Fruit fly (Drosophila melanogaster): ENCODE measurements around the gene CG45122.

Gene CG45122

DNA sequence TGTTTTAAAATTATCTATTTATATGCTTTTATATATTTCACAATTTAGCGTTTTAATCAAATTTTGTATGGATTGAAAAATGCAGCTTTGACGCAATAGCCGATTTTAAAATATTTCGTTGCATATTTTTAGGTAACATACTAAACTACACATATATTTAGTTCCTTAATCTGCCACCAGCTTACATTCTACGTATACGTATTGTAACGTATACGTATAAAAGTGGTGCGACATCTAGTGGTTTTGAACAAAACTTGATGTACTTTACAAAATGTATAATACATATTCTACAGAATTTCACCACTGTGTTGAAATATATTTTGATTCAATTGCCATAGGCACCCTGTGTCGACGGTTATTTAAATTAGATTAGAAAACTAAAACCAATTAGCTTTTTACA lies 34.3 kb downstream of the CG45122 start (continued):
- TF ChIP-seq az2 (GFP tag; optimal IDR thresholded peaks at IDR 0.05) = peak; percentile 38
- TF ChIP-seq otp (GFP tag; IDR thresholded peaks at IDR 0.05) = no peak
- peak; percentile 32 for TF ChIP-seq CG14710 (tag; optimal IDR thresholded peaks at IDR 0.05)
- peak; percentile 73 for TF ChIP-seq vvl (GFP tag; IDR thresholded peaks at IDR 0.05)
- TF ChIP-seq jigr1 (GFP tag; IDR thresholded peaks at IDR 0.05) = no peak
- no peak for TF ChIP-seq ttk (GFP tag; IDR thresholded peaks at IDR 0.05)
- no peak for TF ChIP-seq Bdp1 (GFP tag; optimal IDR thresholded peaks at IDR 0.05)
- peak; percentile 30 for TF ChIP-seq Sox102F (GFP tag; optimal IDR thresholded peaks at IDR 0.05)
- no peak for TF ChIP-seq CG8388 (GFP tag; optimal IDR thresholded peaks at IDR 0.05)
- TF ChIP-seq Trl (optimal IDR thresholded peaks at IDR 0.05) = no peak
- TF ChIP-seq Trl (GFP tag; optimal IDR thresholded peaks at IDR 0.05) = no peak
- no peak for TF ChIP-seq CG4328 (GFP tag; optimal IDR thresholded peaks at IDR 0.05)
- TF ChIP-seq Nf-YC (tag; optimal IDR thresholded peaks at IDR 0.05) = peak; percentile 19
- TF ChIP-seq CG10654 (GFP tag; optimal IDR thresholded peaks at IDR 0.05) = no peak
- TF ChIP-seq CG8944 (GFP tag; optimal IDR thresholded peaks at IDR 0.05) = peak; percentile 9
- no peak for TF ChIP-seq run (tag; optimal IDR thresholded peaks at IDR 0.05)
- TF ChIP-seq lbe (GFP tag; optimal IDR thresholded peaks at IDR 0.05) = no peak
- TF ChIP-seq CG7928 (GFP tag; optimal IDR thresholded peaks at IDR 0.05) = no peak
- TF ChIP-seq pita (GFP tag; optimal IDR thresholded peaks at IDR 0.05) = peak; percentile 66
- no peak for TF ChIP-seq YL-1 (GFP tag; optimal IDR thresholded peaks at IDR 0.05)
- no peak for TF ChIP-seq crc (GFP tag; optimal IDR thresholded peaks at IDR 0.05)
- TF ChIP-seq tll (GFP tag; optimal IDR thresholded peaks at IDR 0.05) = no peak
- TF ChIP-seq fd96Cb (tag; optimal IDR thresholded peaks at IDR 0.05) = no peak
- no peak for TF ChIP-seq sr (GFP tag; IDR thresholded peaks at IDR 0.05)
- no peak for TF ChIP-seq Dbx (GFP tag; IDR thresholded peaks at IDR 0.05)
- no peak for TF ChIP-seq zf30C (GFP tag; optimal IDR thresholded peaks at IDR 0.05)
- no peak for TF ChIP-seq tin (GFP tag; optimal IDR thresholded peaks at IDR 0.05)
- peak; percentile 14 for TF ChIP-seq CG17359 (tag; optimal IDR thresholded peaks at IDR 0.05)
- no peak for TF ChIP-seq pb (GFP tag; optimal IDR thresholded peaks at IDR 0.05)
- TF ChIP-seq yki (optimal IDR thresholded peaks at IDR 0.05) = peak; percentile 50
- TF ChIP-seq Meics (GFP tag; optimal IDR thresholded peaks at IDR 0.05) = no peak
- TF ChIP-seq CG16813 (GFP tag; IDR thresholded peaks at IDR 0.05; ENCODE audit: partially characterized antibody) = peak; percentile 65
- no peak for TF ChIP-seq Mad (GFP tag; optimal IDR thresholded peaks at IDR 0.05)
- TF ChIP-seq hkb (optimal IDR thresholded peaks at IDR 0.05) = no peak
- no peak for TF ChIP-seq hkb (GFP tag; IDR thresholded peaks at IDR 0.05)
- TF ChIP-seq sens-2 (GFP tag; IDR thresholded peaks at IDR 0.05) = no peak
- TF ChIP-seq bbx (GFP tag; IDR thresholded peaks at IDR 0.05; ENCODE audit: partially characterized antibody) = peak; percentile 22; the same call in 1 of the 2 replicates
- no peak for TF ChIP-seq stc (GFP tag; IDR thresholded peaks at IDR 0.05)
- peak; percentile 5 for TF ChIP-seq bab2 (GFP tag; optimal IDR thresholded peaks at IDR 0.05)
- no peak for TF ChIP-seq CG17612 (GFP tag; IDR thresholded peaks at IDR 0.05)
- no peak for TF ChIP-seq rib (GFP tag; IDR thresholded peaks at IDR 0.05)
- no peak; the same call in 1 of the 2 replicates for TF ChIP-seq CG13287 (GFP tag; IDR thresholded peaks at IDR 0.05; ENCODE audit: partially characterized antibody)
- TF ChIP-seq CG31388 (GFP tag; optimal IDR thresholded peaks at IDR 0.05) = no peak
- no peak for TF ChIP-seq CG10543 (GFP tag; optimal IDR thresholded peaks at IDR 0.05)
- TF ChIP-seq Ets65A (GFP tag) = peak; percentile 94
- TF ChIP-seq CG15696 (tag; optimal IDR thresholded peaks at IDR 0.05) = peak; percentile 44
- peak; percentile 12 for TF ChIP-seq CG12391 (tag; optimal IDR thresholded peaks at IDR 0.05)
- TF ChIP-seq mam (GFP tag; optimal IDR thresholded peaks at IDR 0.05) = peak; percentile 31
- no peak for TF ChIP-seq Asciz (GFP tag; optimal IDR thresholded peaks at IDR 0.05)
- no peak for TF ChIP-seq disco-r (GFP tag; optimal IDR thresholded peaks at IDR 0.05)
- TF ChIP-seq Hmx (GFP tag; optimal IDR thresholded peaks at IDR 0.05) = no peak
- no peak for TF ChIP-seq MESR4 (GFP tag; optimal IDR thresholded peaks at IDR 0.05)
- TF ChIP-seq bowl (GFP tag; IDR thresholded peaks at IDR 0.05) = no peak
